Worm (Caenorhabditis elegans) whole organism, L4 larva: ENCODE results near the gene ets-4.
A peak's percentile ranks its signal among the peaks of the same experiment; 100 is the strongest.

Experiments used
- D1046.2 ChIP-seq: fragments of 200-800 bp; sonication (Bioruptor generic); IDR thresholded peaks from 2 replicates; pipeline ENCODE4 v1.3.6; 2022; ENCODE audit warnings: missing genetic modification characterization, missing compliant biosample characterization
- F26F4.8 ChIP-seq: fragments of 200-800 bp; sonication (Bioruptor generic); conservative IDR thresholded peaks from 2 replicates; pipeline ENCODE4 v1.3.6; 2022; ENCODE audit warnings: missing genetic modification characterization, missing compliant biosample characterization
- F37D6.2 ChIP-seq: sonication (generic microtip); optimal IDR thresholded peaks from 2 replicates; lab custom pipeline; 2016; ENCODE audit warnings: mild to moderate bottlenecking, missing genetic modification characterization, missing compliant biosample characterization
- F49E8.2 ChIP-seq: sonication (generic microtip); optimal IDR thresholded peaks from 2 replicates; lab custom pipeline; 2016; ENCODE audit warnings: missing compliant biosample characterization, mild to moderate bottlenecking, missing genetic modification characterization, borderline replicate concordance
- T20F7.1 ChIP-seq: fragments of 200-800 bp; sonication (Bioruptor generic); optimal IDR thresholded peaks from 2 replicates; lab custom pipeline; 2018; ENCODE audit warnings: mild to moderate bottlenecking, missing genetic modification characterization, missing compliant biosample characterization
- Y105C5A.15 ChIP-seq: fragments of 200-800 bp; sonication (Bioruptor generic); IDR thresholded peaks from 2 replicates; pipeline ENCODE4 v1.3.6; 2022; ENCODE audit warnings: missing genetic modification characterization, missing compliant biosample characterization
- Y75B8A.6 ChIP-seq: fragments of 200-800 bp; sonication (Bioruptor generic); IDR thresholded peaks from 2 replicates; pipeline ENCODE4 v1.3.6; 2022; ENCODE audit warnings: missing genetic modification reagents, missing genetic modification characterization, missing compliant biosample characterization
- ZK546.5 ChIP-seq, 2 experiments: sonication (generic microtip); optimal IDR thresholded peaks; 2 replicates each; lab custom pipeline; 2017; ENCODE audit warnings: missing biosample characterization in 2 of 2, missing genetic modification characterization in 2 of 2
- aha-1 ChIP-seq: fragments of 150-350 bp; peaks from one replicate; lab custom pipeline; 2014; ENCODE audit warnings: missing biosample characterization, missing genetic modification characterization
- arid-1 ChIP-seq: fragments of 200-800 bp; sonication (Bioruptor generic); conservative IDR thresholded peaks from 2 replicates; pipeline ENCODE4 v1.3.6; 2022; ENCODE audit warnings: missing genetic modification reagents, missing genetic modification characterization, missing compliant biosample characterization
- attf-4 ChIP-seq: sonication (generic microtip); optimal IDR thresholded peaks from 3 replicates; lab custom pipeline; 2017; ENCODE audit warnings: missing biosample characterization, missing genetic modification characterization
- ceh-28 ChIP-seq: fragments of 150-350 bp; optimal IDR thresholded peaks from 2 replicates; lab custom pipeline; 2014; ENCODE audit warnings: missing biosample characterization, missing genetic modification reagents, missing genetic modification characterization
- ceh-32 ChIP-seq: sonication (generic microtip); optimal IDR thresholded peaks from 2 replicates; lab custom pipeline; 2016; ENCODE audit warnings: mild to moderate bottlenecking, missing genetic modification characterization, missing compliant biosample characterization; ENCODE audit not compliant: poor library complexity
- ceh-62 ChIP-seq: sonication (generic microtip); optimal IDR thresholded peaks from 2 replicates; lab custom pipeline; 2017; ENCODE audit warnings: missing biosample characterization, missing genetic modification characterization
- cey-2 ChIP-seq: sonication (generic microtip); optimal IDR thresholded peaks from 3 replicates; lab custom pipeline; 2017; ENCODE audit warnings: missing genetic modification characterization, mild to moderate bottlenecking, missing compliant biosample characterization, antibody characterized with exemption, borderline replicate concordance; ENCODE audit not compliant: insufficient read depth
- ctbp-1 ChIP-seq: fragments of 200-800 bp; sonication (Bioruptor generic); IDR thresholded peaks from 2 replicates; pipeline ENCODE4 v1.3.6; 2022; ENCODE audit warnings: missing genetic modification reagents, missing genetic modification characterization, missing compliant biosample characterization
- daf-16 ChIP-seq, 3 experiments: sonication (generic microtip); optimal IDR thresholded peaks; 2 replicates each; lab custom pipeline; 2016 to 2017; ENCODE audit warnings: missing genetic modification characterization in 3 of 3, missing genetic modification reagents in 3 of 3, mild to moderate bottlenecking in 2 of 3, missing compliant biosample characterization in 2 of 3, missing biosample characterization in 1 of 3, moderate library complexity in 1 of 3
- dmd-8 ChIP-seq: fragments of 200-800 bp; sonication (Bioruptor generic); IDR thresholded peaks from 2 replicates; pipeline ENCODE4 v1.3.6; 2022; ENCODE audit warnings: missing genetic modification characterization, missing compliant biosample characterization
- duxl-1 ChIP-seq: sonication (generic microtip); optimal IDR thresholded peaks from 2 replicates; lab custom pipeline; 2016; ENCODE audit warnings: mild to moderate bottlenecking, missing genetic modification characterization, moderate library complexity, missing compliant biosample characterization; ENCODE audit not compliant: poor library complexity
- dve-1 ChIP-seq: sonication (generic microtip); optimal IDR thresholded peaks from 2 replicates; lab custom pipeline; 2017; ENCODE audit warnings: antibody characterized with exemption, mild to moderate bottlenecking, missing genetic modification characterization, missing compliant biosample characterization; ENCODE audit not compliant: insufficient read depth
- fkh-10 ChIP-seq: fragments of 150-350 bp; optimal IDR thresholded peaks from 2 replicates; lab custom pipeline; 2014; ENCODE audit warnings: missing biosample characterization, missing genetic modification reagents, missing genetic modification characterization
- fos-1 ChIP-seq: fragments of 150-350 bp; optimal IDR thresholded peaks from 2 replicates; lab custom pipeline; 2014; ENCODE audit warnings: missing biosample characterization, missing genetic modification characterization
- hif-1 ChIP-seq, 2 experiments: sonication (generic microtip); optimal IDR thresholded peaks; 2 replicates each; lab custom pipeline; 2016 to 2017; ENCODE audit warnings: missing compliant biosample characterization in 2 of 2, missing genetic modification characterization in 2 of 2, missing genetic modification reagents in 2 of 2, missing genotype in 2 of 2, mild to moderate bottlenecking in 1 of 2
- hlh-11 ChIP-seq: fragments of 200-800 bp; sonication (Bioruptor generic); optimal IDR thresholded peaks from 2 replicates; lab custom pipeline; 2018; ENCODE audit warnings: mild to moderate bottlenecking, missing genetic modification characterization, missing compliant biosample characterization
- hlh-30 ChIP-seq: sonication (generic microtip); optimal IDR thresholded peaks from 2 replicates; lab custom pipeline; 2017; ENCODE audit warnings: antibody characterized with exemption, mild to moderate bottlenecking, missing genetic modification characterization, missing compliant biosample characterization; ENCODE audit not compliant: insufficient read depth
- hmg-1.1 ChIP-seq: fragments of 200-800 bp; sonication (Bioruptor generic); IDR thresholded peaks from 2 replicates; pipeline ENCODE4 v1.3.6; 2022; ENCODE audit warnings: missing genetic modification reagents, missing genetic modification characterization, missing compliant biosample characterization
- lim-7 ChIP-seq: fragments of 200-800 bp; sonication (Bioruptor generic); IDR thresholded peaks from 2 replicates; pipeline ENCODE4 v1.3.6; 2022; ENCODE audit warnings: missing genetic modification characterization, missing compliant biosample characterization
- lin-1 ChIP-seq: fragments of 200-800 bp; sonication (Bioruptor generic); IDR thresholded peaks from 2 replicates; pipeline ENCODE4 v1.3.6; 2022; ENCODE audit warnings: missing genetic modification reagents, missing genetic modification characterization, missing compliant biosample characterization
- lin-13 ChIP-seq: fragments of 150-350 bp; optimal IDR thresholded peaks from 2 replicates; lab custom pipeline; 2014; ENCODE audit warnings: missing biosample characterization, missing genetic modification reagents, missing genetic modification characterization
- lsy-2 ChIP-seq, 2 experiments: fragments of 150-350 bp in 1 of 2; sonication (generic microtip) in 1 of 2; optimal IDR thresholded peaks; 2 replicates each; lab custom pipeline; 2014 to 2017; ENCODE audit warnings: missing biosample characterization in 2 of 2, missing genetic modification characterization in 2 of 2
- madf-9 ChIP-seq: fragments of 200-800 bp; sonication (Bioruptor generic); conservative IDR thresholded peaks from 2 replicates; pipeline ENCODE4 v1.3.6; 2022; ENCODE audit warnings: missing genetic modification reagents, missing genetic modification characterization, missing compliant biosample characterization
- mep-1 ChIP-seq: fragments of 150-350 bp; sonication (generic microtip); optimal IDR thresholded peaks from 3 replicates; lab custom pipeline; 2014; ENCODE audit warnings: missing biosample characterization, missing genetic modification characterization
- mes-2 ChIP-seq: sonication (generic microtip); optimal IDR thresholded peaks from 2 replicates; lab custom pipeline; 2016; ENCODE audit warnings: missing genotype, mild to moderate bottlenecking, missing genetic modification characterization, missing compliant biosample characterization; ENCODE audit not compliant: poor library complexity, severe bottlenecking
- mxl-3 ChIP-seq: fragments of 200-800 bp; sonication (Bioruptor generic); optimal IDR thresholded peaks from 2 replicates; lab custom pipeline; 2018; ENCODE audit warnings: mild to moderate bottlenecking, missing genetic modification characterization, missing compliant biosample characterization
- nhr-111 ChIP-seq: fragments of 200-800 bp; sonication (Bioruptor generic); optimal IDR thresholded peaks from 2 replicates; lab custom pipeline; 2018; ENCODE audit warnings: mild to moderate bottlenecking, missing genetic modification characterization, missing compliant biosample characterization
- nhr-25 ChIP-seq: sonication (generic microtip); optimal IDR thresholded peaks from 2 replicates; lab custom pipeline; 2017; ENCODE audit warnings: missing genetic modification characterization, mild to moderate bottlenecking, missing compliant biosample characterization, antibody characterized with exemption, moderate library complexity, borderline replicate concordance; ENCODE audit not compliant: insufficient read depth
- nhr-28 ChIP-seq: fragments of 150-350 bp; optimal IDR thresholded peaks from 2 replicates; lab custom pipeline; 2014; ENCODE audit warnings: missing biosample characterization, missing genetic modification characterization
- nhr-42 ChIP-seq: fragments of 200-800 bp; sonication (Bioruptor generic); IDR thresholded peaks from 2 replicates; pipeline ENCODE4 v1.3.6; 2022; ENCODE audit warnings: missing genetic modification characterization, missing compliant biosample characterization
- nhr-48 ChIP-seq: sonication (generic microtip); optimal IDR thresholded peaks from 2 replicates; lab custom pipeline; 2016; ENCODE audit warnings: mild to moderate bottlenecking, missing genetic modification characterization, missing compliant biosample characterization
- nhr-6 ChIP-seq: fragments of 150-350 bp; optimal IDR thresholded peaks from 2 replicates; lab custom pipeline; 2014; ENCODE audit warnings: missing biosample characterization, missing genetic modification characterization
- pha-4 ChIP-seq, 2 experiments: fragments of 150-350 bp in 1 of 2; fragments of 200-800 bp in 1 of 2; sonication (Bioruptor generic) in 1 of 2; IDR thresholded peaks in 1 of 2; optimal IDR thresholded peaks in 1 of 2; 2 replicates each; pipeline versions ENCODE4 v1.3.6 to Lab custom; 2014 to 2022; ENCODE audit warnings: missing genetic modification characterization in 2 of 2, missing genetic modification reagents in 2 of 2, missing biosample characterization in 1 of 2, missing compliant biosample characterization in 1 of 2
- php-3 ChIP-seq: fragments of 200-800 bp; sonication (Bioruptor generic); IDR thresholded peaks from 2 replicates; pipeline ENCODE4 v1.3.6; 2022; ENCODE audit warnings: missing genetic modification reagents, missing genetic modification characterization, missing compliant biosample characterization
- sdz-12 ChIP-seq: fragments of 200-800 bp; sonication (Bioruptor generic); optimal IDR thresholded peaks from 2 replicates; lab custom pipeline; 2018; ENCODE audit warnings: mild to moderate bottlenecking, missing genetic modification characterization, missing compliant biosample characterization
- snpc-1.2 ChIP-seq: fragments of 200-800 bp; sonication (Bioruptor generic); IDR thresholded peaks from 2 replicates; pipeline ENCODE4 v1.3.6; 2022; ENCODE audit warnings: missing genetic modification reagents, missing genetic modification characterization, missing compliant biosample characterization
- unc-39 ChIP-seq: sonication (generic microtip); optimal IDR thresholded peaks from 2 replicates; lab custom pipeline; 2017; ENCODE audit warnings: missing biosample characterization, missing genetic modification characterization
- vab-7 ChIP-seq: fragments of 200-800 bp; sonication (Bioruptor generic); IDR thresholded peaks from 2 replicates; pipeline ENCODE4 v1.3.6; 2022; ENCODE audit warnings: missing genetic modification reagents, missing genetic modification characterization, missing compliant biosample characterization
- zag-1 ChIP-seq: fragments of 150-350 bp; optimal IDR thresholded peaks from 2 replicates; lab custom pipeline; 2014; ENCODE audit warnings: missing biosample characterization, missing genetic modification characterization
- zip-2 ChIP-seq: fragments of 150-350 bp; optimal IDR thresholded peaks from 2 replicates; lab custom pipeline; 2014; ENCODE audit warnings: missing biosample characterization, missing genetic modification characterization

Gene ets-4

DNA sequence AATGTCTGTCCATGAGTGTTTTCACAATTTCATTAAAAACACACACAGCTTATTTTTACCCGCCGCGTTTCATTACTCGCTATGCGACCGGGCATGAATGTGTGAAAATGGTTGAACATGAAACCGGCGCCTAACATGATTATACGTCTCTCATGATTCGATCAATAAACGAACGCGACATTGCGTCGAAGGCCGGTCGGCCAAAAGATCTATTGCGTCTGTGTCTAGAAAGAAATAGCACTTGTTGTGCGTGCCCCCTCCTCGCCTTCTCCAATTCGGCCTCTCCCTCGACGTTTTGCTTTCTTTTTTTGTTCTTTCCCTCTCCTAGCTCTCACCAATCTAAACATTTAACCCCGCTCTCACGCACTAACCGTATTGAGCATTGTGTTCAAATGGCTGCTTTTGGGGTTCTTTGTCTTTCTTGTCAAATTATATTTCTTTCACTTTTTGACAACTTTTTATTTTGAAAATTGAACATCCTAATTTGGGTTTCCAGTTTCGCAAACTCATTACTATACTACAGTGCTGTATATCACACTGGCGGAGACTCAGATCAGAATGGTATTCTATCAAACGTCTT is 32.5 kb downstream of the ets-4 start (continued):
- TF ChIP-seq sdz-12 (GFP tag; lab: Kevin White, UChicago), result no peak
- no peak for TF ChIP-seq unc-39 (tag; lab: Kevin White, UChicago)
- no peak for TF ChIP-seq nhr-48 (tag; lab: Kevin White, UChicago)
- TF ChIP-seq nhr-28, result no peak
- TF ChIP-seq nhr-111 (GFP tag; lab: Kevin White, UChicago), result no peak
- no peak for TF ChIP-seq fos-1 (tag; lab: Kevin White, UChicago)
- no peak for TF ChIP-seq dmd-8
- no peak for TF ChIP-seq Y75B8A.6 (GFP tag; lab: Robert Waterston, UW)
- no peak for TF ChIP-seq T20F7.1 (GFP tag; lab: Kevin White, UChicago)
- TF ChIP-seq madf-9 (GFP tag; lab: Robert Waterston, UW), result no peak
- TF ChIP-seq duxl-1, result no peak
- no peak for TF ChIP-seq ceh-62 (tag; lab: Kevin White, UChicago)
- TF ChIP-seq attf-4 (tag; lab: Kevin White, UChicago), result no peak
- peak; percentile 14 for TF ChIP-seq mxl-3 (GFP tag; lab: Kevin White, UChicago)
- no peak for TF ChIP-seq pha-4 (GFP tag; IDR thresholded peaks at IDR 0.05; lab: Robert Waterston, UW)
- TF ChIP-seq pha-4 (tag; optimal IDR thresholded peaks at IDR 0.05; lab: Kevin White, UChicago), result no peak
- TF ChIP-seq nhr-25 (tag; lab: Kevin White, UChicago), result no peak
- no peak for TF ChIP-seq lin-13 (GFP tag; lab: Kevin White, UChicago)
- no peak for TF ChIP-seq D1046.2 (GFP tag; lab: Robert Waterston, UW)
- no peak for TF ChIP-seq ceh-32 (tag; lab: Kevin White, UChicago)
- TF ChIP-seq nhr-6, result no peak
- TF ChIP-seq mep-1 (tag; lab: Kevin White, UChicago), result peak; percentile 20
- TF ChIP-seq php-3 (GFP tag; lab: Robert Waterston, UW), result no peak
- no peak for TF ChIP-seq ctbp-1 (GFP tag; lab: Robert Waterston, UW)
- no peak for TF ChIP-seq zag-1 (tag; lab: Kevin White, UChicago)
- no peak for TF ChIP-seq arid-1 (GFP tag; lab: Robert Waterston, UW)
- TF ChIP-seq dve-1 (tag; lab: Kevin White, UChicago), result peak; percentile 25
- TF ChIP-seq F49E8.2 (tag; lab: Kevin White, UChicago), result no peak
- TF ChIP-seq hif-1 (tag; optimal IDR thresholded peaks at IDR 0.05; lab: Kevin White, UChicago), result no peak
- no peak for TF ChIP-seq ZK546.5 (tag; optimal IDR thresholded peaks at IDR 0.05; lab: Kevin White, UChicago)
- peak; percentile 4 for TF ChIP-seq ceh-28 (tag; lab: Kevin White, UChicago)
- no peak for TF ChIP-seq fkh-10 (GFP tag; lab: Kevin White, UChicago)
- no peak for TF ChIP-seq cey-2 (tag; lab: Kevin White, UChicago)
- no peak for TF ChIP-seq lin-1 (GFP tag; lab: Robert Waterston, UW)
- TF ChIP-seq vab-7 (GFP tag; lab: Robert Waterston, UW), result no peak
- TF ChIP-seq nhr-42, result no peak
- no peak for TF ChIP-seq mes-2 (tag; lab: Kevin White, UChicago)
- no peak for TF ChIP-seq lim-7 (GFP tag; lab: Robert Waterston, UW)
- no peak for TF ChIP-seq zip-2 (tag; lab: Kevin White, UChicago)
- TF ChIP-seq Y105C5A.15 (GFP tag; lab: Robert Waterston, UW), result no peak
- TF ChIP-seq F37D6.2 (tag; lab: Kevin White, UChicago), result no peak
- no peak for TF ChIP-seq F26F4.8
- peak; percentile 33 for TF ChIP-seq hlh-11 (tag; lab: Kevin White, UChicago)
- peak; percentile 37; the same call in 1 of the 2 replicates for TF ChIP-seq hmg-1.1 (GFP tag; lab: Robert Waterston, UW)
- no peak for TF ChIP-seq lsy-2 (tag; optimal IDR thresholded peaks at IDR 0.05; lab: Kevin White, UChicago)
- TF ChIP-seq daf-16 (GFP tag; optimal IDR thresholded peaks at IDR 0.05; lab: Kevin White, UChicago), result no peak
- TF ChIP-seq daf-16 (tag; optimal IDR thresholded peaks at IDR 0.05; lab: Kevin White, UChicago), result peak; percentile 34
- TF ChIP-seq aha-1, result peak; percentile 51
- TF ChIP-seq snpc-1.2, result no peak
- TF ChIP-seq hlh-30, result peak; percentile 33
